Fruit fly (Drosophila melanogaster) whole organism, prepupa: ENCODE results near the gene mio.
A peak's percentile ranks its signal among the peaks of the same experiment; 100 is the strongest.

Source experiments
- Blimp-1 ChIP-seq: fragments of 200-800 bp; sonication (Bioruptor generic); optimal IDR thresholded peaks from 3 replicates; lab custom pipeline; 2017; ENCODE audit warnings: missing biosample characterization, missing genetic modification characterization, mild to moderate bottlenecking, moderate library complexity, missing genetic modification reagents
- CG10669 ChIP-seq: fragments of 200-800 bp; sonication (Bioruptor generic); optimal IDR thresholded peaks from 3 replicates; lab custom pipeline; 2018; ENCODE audit warnings: missing biosample characterization, mild to moderate bottlenecking, missing genetic modification characterization, moderate library complexity
- CG11762 ChIP-seq: fragments of 200-800 bp; sonication (Bioruptor generic); optimal IDR thresholded peaks from 3 replicates; lab custom pipeline; 2016; ENCODE audit warnings: missing biosample characterization, missing genetic modification characterization; ENCODE audit not compliant: insufficient read depth
- CG11902 ChIP-seq: fragments of 200-800 bp; sonication (Bioruptor generic); optimal IDR thresholded peaks from 3 replicates; lab custom pipeline; 2016; ENCODE audit warnings: missing biosample characterization, missing genetic modification characterization
- CG15336 ChIP-seq: fragments of 200-800 bp; sonication (Bioruptor generic); IDR thresholded peaks from 2 replicates; pipeline ENCODE4 v1.3.6; 2022; ENCODE audit warnings: missing biosample characterization, missing genetic modification characterization
- CG1621 ChIP-seq: fragments of 200-800 bp; sonication (Bioruptor generic); optimal IDR thresholded peaks from 3 replicates; lab custom pipeline; 2018; ENCODE audit warnings: missing biosample characterization, mild to moderate bottlenecking, missing genetic modification characterization
- CG3032 ChIP-seq: fragments of 200-800 bp; optimal IDR thresholded peaks from 2 replicates; lab custom pipeline; 2019; ENCODE audit warnings: missing biosample characterization, mild to moderate bottlenecking, missing genetic modification characterization, moderate library complexity
- CG31627 ChIP-seq: fragments of 200-800 bp; sonication (Bioruptor generic); optimal IDR thresholded peaks from 3 replicates; lab custom pipeline; 2016; ENCODE audit warnings: missing biosample characterization, missing genetic modification characterization
- CG34406 ChIP-seq: fragments of 200-800 bp; sonication (Bioruptor generic); optimal IDR thresholded peaks from 3 replicates; lab custom pipeline; 2016; ENCODE audit warnings: missing biosample characterization, missing genetic modification characterization
- CG3919 ChIP-seq: fragments of 200-800 bp; sonication (Bioruptor generic); optimal IDR thresholded peaks from 3 replicates; lab custom pipeline; 2016; ENCODE audit warnings: missing biosample characterization, missing genetic modification characterization
- CG4318 ChIP-seq: fragments of 200-800 bp; sonication (Bioruptor generic); optimal IDR thresholded peaks from 3 replicates; lab custom pipeline; 2017; ENCODE audit warnings: missing biosample characterization, mild to moderate bottlenecking, missing genetic modification characterization
- CG6163 ChIP-seq: fragments of 200-800 bp; sonication (Bioruptor generic); IDR thresholded peaks from 3 replicates; pipeline ENCODE4 v1.3.6; 2022; ENCODE audit warnings: missing biosample characterization, missing genetic modification characterization
- CG6276 ChIP-seq: fragments of 200-800 bp; sonication (Bioruptor generic); optimal IDR thresholded peaks from 2 replicates; lab custom pipeline; 2017; ENCODE audit warnings: missing biosample characterization, mild to moderate bottlenecking, missing genetic modification characterization
- CG6792 ChIP-seq: fragments of 200-800 bp; sonication (Bioruptor generic); optimal IDR thresholded peaks from 3 replicates; lab custom pipeline; 2016; ENCODE audit warnings: missing biosample characterization, missing genetic modification characterization
- CG6854 ChIP-seq: fragments of 200-800 bp; sonication (Bioruptor generic); optimal IDR thresholded peaks from 2 replicates; lab custom pipeline; 2017; ENCODE audit warnings: missing biosample characterization, mild to moderate bottlenecking, missing genetic modification characterization
- CG8119 ChIP-seq: fragments of 200-800 bp; sonication (Bioruptor generic); IDR thresholded peaks from 3 replicates; pipeline ENCODE4 v1.3.6; 2022; ENCODE audit warnings: missing biosample characterization, missing genetic modification characterization
- CG8319 ChIP-seq: fragments of 200-800 bp; sonication (Bioruptor generic); optimal IDR thresholded peaks from 3 replicates; lab custom pipeline; 2016; ENCODE audit warnings: missing biosample characterization, missing genetic modification characterization
- CG9139 ChIP-seq: fragments of 200-800 bp; sonication (Bioruptor generic); optimal IDR thresholded peaks from 3 replicates; lab custom pipeline; 2017; ENCODE audit warnings: missing biosample characterization, mild to moderate bottlenecking, missing genetic modification characterization
- Eip75B ChIP-seq: fragments of 200-800 bp; sonication (Bioruptor generic); optimal IDR thresholded peaks from 3 replicates; lab custom pipeline; 2016; ENCODE audit warnings: missing biosample characterization, missing genetic modification characterization
- Eip78C ChIP-seq: fragments of 200-800 bp; sonication (Bioruptor generic); peaks from one replicate; lab custom pipeline; 2016; ENCODE audit warnings: missing biosample characterization, missing genetic modification characterization
- Eip93F ChIP-seq: fragments of 200-800 bp; sonication (Bioruptor generic); optimal IDR thresholded peaks from 2 replicates; lab custom pipeline; 2016; ENCODE audit warnings: missing biosample characterization, mild to moderate bottlenecking, missing genetic modification characterization
- Ets21C ChIP-seq: fragments of 200-800 bp; sonication (Bioruptor generic); optimal IDR thresholded peaks from 3 replicates; lab custom pipeline; 2016; ENCODE audit warnings: missing biosample characterization, missing genetic modification characterization
- Ets96B ChIP-seq: fragments of 200-800 bp; optimal IDR thresholded peaks from 2 replicates; lab custom pipeline; 2019; ENCODE audit warnings: missing biosample characterization, mild to moderate bottlenecking, missing genetic modification characterization, moderate library complexity
- Gug ChIP-seq: fragments of 200-800 bp; sonication (Bioruptor generic); IDR thresholded peaks from 2 replicates; pipeline ENCODE4 v1.3.6; 2022; ENCODE audit warnings: missing biosample characterization, missing genetic modification characterization
- Hr39 ChIP-seq: fragments of 200-800 bp; sonication (Bioruptor generic); optimal IDR thresholded peaks from 2 replicates; lab custom pipeline; 2016; ENCODE audit warnings: missing biosample characterization, missing genetic modification characterization
- Lpt ChIP-seq: fragments of 200-800 bp; sonication (Bioruptor generic); optimal IDR thresholded peaks from 3 replicates; lab custom pipeline; 2016; ENCODE audit warnings: missing biosample characterization, missing genetic modification characterization
- Met ChIP-seq: fragments of 200-800 bp; sonication (Bioruptor generic); optimal IDR thresholded peaks from 3 replicates; lab custom pipeline; 2016; ENCODE audit warnings: missing biosample characterization, missing genetic modification characterization
- OdsH ChIP-seq: fragments of 200-800 bp; sonication (Bioruptor generic); optimal IDR thresholded peaks from 3 replicates; lab custom pipeline; 2016; ENCODE audit warnings: missing biosample characterization, missing genetic modification characterization
- Sox102F ChIP-seq: fragments of 200-800 bp; sonication (Bioruptor generic); optimal IDR thresholded peaks from 2 replicates; lab custom pipeline; 2016; ENCODE audit warnings: missing biosample characterization, mild to moderate bottlenecking, missing genetic modification characterization
- Sox14 ChIP-seq: fragments of 200-800 bp; sonication (Bioruptor generic); optimal IDR thresholded peaks from 3 replicates; lab custom pipeline; 2016; ENCODE audit warnings: missing biosample characterization, missing genetic modification characterization
- Sox15 ChIP-seq: fragments of 200-800 bp; sonication (Bioruptor generic); optimal IDR thresholded peaks from 3 replicates; lab custom pipeline; 2016; ENCODE audit warnings: missing biosample characterization, missing genetic modification characterization
- achi ChIP-seq: fragments of 200-800 bp; sonication (Bioruptor generic); optimal IDR thresholded peaks from 3 replicates; lab custom pipeline; 2016; ENCODE audit warnings: missing biosample characterization, missing genetic modification characterization
- cyc ChIP-seq: fragments of 200-800 bp; sonication (Bioruptor generic); optimal IDR thresholded peaks from 3 replicates; lab custom pipeline; 2016; ENCODE audit warnings: missing biosample characterization, missing genetic modification characterization
- dac ChIP-seq: fragments of 200-800 bp; sonication (Bioruptor generic); optimal IDR thresholded peaks from 2 replicates; lab custom pipeline; 2017; ENCODE audit warnings: missing biosample characterization, mild to moderate bottlenecking, missing genetic modification characterization
- dsx ChIP-seq: fragments of 200-800 bp; optimal IDR thresholded peaks from 3 replicates; lab custom pipeline; 2019; ENCODE audit warnings: missing biosample characterization, mild to moderate bottlenecking, missing genetic modification characterization, moderate library complexity; ENCODE audit not compliant: poor library complexity, severe bottlenecking
- esn ChIP-seq: fragments of 200-800 bp; sonication (Bioruptor generic); optimal IDR thresholded peaks from 2 replicates; lab custom pipeline; 2016; ENCODE audit warnings: missing biosample characterization, mild to moderate bottlenecking, missing genetic modification characterization, moderate library complexity
- fkh ChIP-seq: fragments of 200-800 bp; sonication (Bioruptor generic); optimal IDR thresholded peaks from 3 replicates; lab custom pipeline; 2017; ENCODE audit warnings: missing biosample characterization, mild to moderate bottlenecking, missing genetic modification characterization, moderate library complexity
- lz ChIP-seq: fragments of 200-800 bp; sonication (Bioruptor generic); optimal IDR thresholded peaks from 3 replicates; lab custom pipeline; 2016; ENCODE audit warnings: missing biosample characterization, missing genetic modification characterization
- net ChIP-seq: fragments of 200-800 bp; sonication (Bioruptor generic); optimal IDR thresholded peaks from 3 replicates; lab custom pipeline; 2016; ENCODE audit warnings: missing biosample characterization, missing genetic modification characterization
- salr ChIP-seq, 2 experiments: fragments of 200-800 bp; sonication (Bioruptor generic); optimal IDR thresholded peaks; 3 replicates each; lab custom pipeline; 2016 to 2018; ENCODE audit warnings: missing biosample characterization in 2 of 2, missing genetic modification characterization in 2 of 2, mild to moderate bottlenecking in 1 of 2
- spab ChIP-seq: fragments of 200-800 bp; sonication (Bioruptor generic); optimal IDR thresholded peaks from 2 replicates; lab custom pipeline; 2017; ENCODE audit warnings: missing biosample characterization, mild to moderate bottlenecking, missing genetic modification characterization, missing genetic modification reagents
- ss ChIP-seq, 2 experiments: fragments of 200-800 bp; sonication (Bioruptor generic); optimal IDR thresholded peaks; 2 replicates in 1 of 2; 3 replicates in 1 of 2; lab custom pipeline; 2017 to 2018; ENCODE audit warnings: mild to moderate bottlenecking in 2 of 2, missing biosample characterization in 2 of 2, missing genetic modification characterization in 2 of 2, moderate library complexity in 1 of 2
- svp ChIP-seq: fragments of 200-800 bp; sonication (Bioruptor generic); peaks from one replicate; lab custom pipeline; 2016; ENCODE audit warnings: missing biosample characterization, missing genetic modification characterization
- topi ChIP-seq: fragments of 200-800 bp; sonication (Bioruptor generic); optimal IDR thresholded peaks from 3 replicates; lab custom pipeline; 2016; ENCODE audit warnings: missing biosample characterization, missing genetic modification characterization
- vri ChIP-seq: fragments of 200-800 bp; sonication (Bioruptor generic); optimal IDR thresholded peaks from 3 replicates; lab custom pipeline; 2016; ENCODE audit warnings: missing biosample characterization, mild to moderate bottlenecking, missing genetic modification characterization

Gene mio

dm6 chr2L:2185373-2185772 is 31.7 kb upstream of the mio start (continued):
- TF ChIP-seq ss (GFP tag; optimal IDR thresholded peaks at IDR 0.05; lab: Kevin White, UChicago) (no peak), vri (GFP tag; lab: Kevin White, UChicago) (no peak), lz (GFP tag; lab: Kevin White, UChicago) (peak; percentile 36), CG6792 (GFP tag; lab: Kevin White, UChicago) (peak; percentile 54), CG3032 (tag; lab: Kevin White, UChicago) (no peak), Gug (0 out of 2 replicates have a peak, but pooled peaks have one; percentile 12), CG6163 (GFP tag; lab: Robert Waterston, UW) (0 out of 3 replicates have a peak, but pooled peaks have one; percentile 27), Met (GFP tag; lab: Kevin White, UChicago) (peak; percentile 48), net (no peak), achi (peak; percentile 57), Ets96B (tag; lab: Kevin White, UChicago) (no peak), Eip78C (peak; percentile 87), Lpt (GFP tag; lab: Kevin White, UChicago) (no peak), CG1621 (tag; lab: Kevin White, UChicago) (no peak), Eip75B (GFP tag; lab: Kevin White, UChicago) (peak; percentile 39), Blimp-1 (GFP tag; lab: Kevin White, UChicago) (no peak), esn (GFP tag; lab: Kevin White, UChicago) (peak; percentile 53), CG6854 (GFP tag; lab: Kevin White, UChicago) (no peak), Hr39 (peak; percentile 19)
- TF ChIP-seq, all 60 proteins: peak for 37

DNA sequence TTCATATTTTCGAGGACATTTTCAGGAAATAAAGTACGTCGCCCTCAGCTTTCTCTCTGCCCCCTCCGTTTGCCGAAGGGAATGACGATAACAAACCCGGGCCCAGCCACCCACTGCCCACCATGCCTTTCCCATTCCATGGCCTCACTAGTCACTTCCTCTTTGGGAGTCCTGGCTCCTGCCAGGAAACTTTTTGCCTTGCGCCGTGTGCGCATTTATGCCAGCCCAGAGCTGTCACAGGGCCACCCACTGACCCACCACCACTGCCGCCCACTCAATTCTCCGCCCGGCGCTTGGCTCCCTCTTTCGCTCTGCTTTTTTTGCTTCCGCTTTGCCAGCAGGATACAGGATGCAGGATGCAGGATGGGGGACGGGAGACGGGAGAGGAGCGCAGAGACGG is 29.7 kb upstream of the mio start:
- TF ChIP-seq Sox15 (GFP tag; lab: Kevin White, UChicago): no peak

DNA sequence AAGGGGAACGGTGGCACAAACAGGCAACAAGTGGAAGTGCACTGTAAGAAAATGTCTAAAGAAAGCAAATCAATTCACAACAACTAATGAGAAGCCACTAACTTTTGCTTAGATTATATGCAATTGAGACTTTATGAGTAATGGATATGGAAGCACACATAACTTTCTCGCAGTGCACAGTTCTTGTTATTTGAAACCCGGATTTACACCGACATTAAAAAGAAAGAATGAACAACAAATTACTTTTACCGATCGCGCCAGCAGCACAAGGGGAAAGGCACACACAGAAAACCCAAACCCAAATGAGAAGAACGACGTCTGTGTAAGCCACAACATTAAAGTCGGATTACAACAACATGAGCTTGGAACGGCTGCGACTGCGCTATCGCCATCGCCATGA is 28.0 kb upstream of the mio start:
- TF ChIP-seq CG10669 (GFP tag; lab: Kevin White, UChicago) (peak; percentile 53), CG15336 (GFP tag; lab: Robert Waterston, UW) (peak; percentile 61; the same call in 1 of the 2 replicates), dac (GFP tag; lab: Kevin White, UChicago) (peak; percentile 51), Met (GFP tag; lab: Kevin White, UChicago) (peak; percentile 90), CG34406 (GFP tag; lab: Kevin White, UChicago) (peak; percentile 56), CG31627 (GFP tag; lab: Kevin White, UChicago) (peak; percentile 90), Sox14 (GFP tag; lab: Kevin White, UChicago) (peak; percentile 81), topi (peak; percentile 88), Hr39 (peak; percentile 89), cyc (peak; percentile 91), Sox102F (GFP tag; lab: Kevin White, UChicago) (peak; percentile 84), salr (GFP tag; optimal IDR thresholded peaks at IDR 0.05; lab: Kevin White, UChicago) (peak; percentile 12 to 35), vri (GFP tag; lab: Kevin White, UChicago) (peak; percentile 60), svp (GFP tag; lab: Kevin White, UChicago) (peak; percentile 92), CG3919 (peak; percentile 81), Eip93F (peak; percentile 35), dsx (GFP tag; lab: Kevin White, UChicago) (peak; percentile 35), CG3032 (tag; lab: Kevin White, UChicago) (peak; percentile 13), Ets96B (tag; lab: Kevin White, UChicago) (peak; percentile 45), CG6276 (GFP tag; lab: Kevin White, UChicago) (peak; percentile 68), Blimp-1 (GFP tag; lab: Kevin White, UChicago) (peak; percentile 64), CG6163 (GFP tag; lab: Robert Waterston, UW) (peak; percentile 80), net (peak; percentile 69), fkh (no peak), CG4318 (GFP tag; lab: Kevin White, UChicago) (peak; percentile 42), ss (GFP tag; optimal IDR thresholded peaks at IDR 0.05; lab: Kevin White, UChicago) (no peak), CG1621 (tag; lab: Kevin White, UChicago) (peak; percentile 37), Ets21C (GFP tag; lab: Kevin White, UChicago) (peak; percentile 75), CG9139 (GFP tag; lab: Kevin White, UChicago) (no peak), lz (GFP tag; lab: Kevin White, UChicago) (peak; percentile 88), CG8119 (GFP tag; lab: Robert Waterston, UW) (peak; percentile 73), CG6854 (GFP tag; lab: Kevin White, UChicago) (peak; percentile 68), OdsH (peak; percentile 73), Eip75B (GFP tag; lab: Kevin White, UChicago) (peak; percentile 74), CG11762 (GFP tag; lab: Kevin White, UChicago) (peak; percentile 46), CG6792 (GFP tag; lab: Kevin White, UChicago) (peak; percentile 78), CG8319 (GFP tag; lab: Kevin White, UChicago) (peak; percentile 60), CG11902 (peak; percentile 66), spab (GFP tag; lab: Kevin White, UChicago) (peak; percentile 14)
